ENCODE assay signal across 5 fruit fly cellular contexts in the genomic region with DNA sequence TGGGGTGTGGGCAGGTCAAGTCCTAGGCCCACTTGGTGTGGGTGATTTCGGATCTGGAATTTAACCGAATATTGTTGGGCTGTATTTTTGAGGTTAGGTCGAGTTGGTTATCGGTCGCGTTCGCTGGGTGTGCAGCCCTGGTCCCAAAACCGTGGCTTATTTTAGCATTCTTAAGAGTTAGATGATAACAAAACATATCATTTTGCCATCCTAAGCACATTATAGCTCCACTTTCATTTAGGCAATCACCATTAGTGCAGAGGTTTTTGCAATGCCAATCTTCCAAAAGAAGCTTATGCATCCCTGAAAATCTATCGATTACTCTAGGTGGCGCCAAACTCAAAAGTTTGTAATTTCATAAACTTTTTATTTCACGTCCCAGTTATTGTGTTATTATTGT.
TF ChIP-seq lines count a peak whose summit lies in the region.

A gene (minus strand): TSS at position 103 of the 400 bp plus-strand sequence.

- peak; percentile 0 to 20 for TF ChIP-seq CTCF in S2 (optimal IDR thresholded peaks at IDR 0.05; lab: Kevin White, UChicago)
- peak; percentile 61 for TF ChIP-seq CTCF in whole organism, embryonic (GFP tag; optimal IDR thresholded peaks at IDR 0.05; lab: Kevin White, UChicago)

TF ChIP-seq in whole organism, adult, 20 proteins besides CTCF, POLR2A, EP300 and RAD21:
- TF ChIP-seq Clk (GFP tag; optimal IDR thresholded peaks at IDR 0.05; lab: Kevin White, UChicago) (no peak), CG12768 (GFP tag; optimal IDR thresholded peaks at IDR 0.05; lab: Kevin White, UChicago) (no peak), cic (GFP tag; optimal IDR thresholded peaks at IDR 0.05; lab: Kevin White, UChicago) (no peak), CG33017 (tag; optimal IDR thresholded peaks at IDR 0.05; lab: Kevin White, UChicago) (no peak), cnc (optimal IDR thresholded peaks at IDR 0.05; lab: Kevin White, UChicago) (no peak), CG14711 (tag; optimal IDR thresholded peaks at IDR 0.05; lab: Kevin White, UChicago) (no peak), CG11617 (GFP tag; optimal IDR thresholded peaks at IDR 0.05; lab: Kevin White, UChicago) (peak; percentile 30), tj (GFP tag; optimal IDR thresholded peaks at IDR 0.05; lab: Kevin White, UChicago) (peak; percentile 23), ovo (GFP tag; optimal IDR thresholded peaks at IDR 0.05; lab: Kevin White, UChicago) (no peak), pad (GFP tag; optimal IDR thresholded peaks at IDR 0.05; lab: Kevin White, UChicago) (no peak), kay (GFP tag; lab: Kevin White, UChicago; ENCODE audit: borderline replicate concordance) (no peak), toe (GFP tag; optimal IDR thresholded peaks at IDR 0.05; lab: Kevin White, UChicago) (no peak), Hr96 (GFP tag; optimal IDR thresholded peaks at IDR 0.05; lab: Kevin White, UChicago) (no peak), CG5204 (GFP tag; optimal IDR thresholded peaks at IDR 0.05; lab: Kevin White, UChicago) (no peak), Crg-1 (GFP tag; optimal IDR thresholded peaks at IDR 0.05; lab: Kevin White, UChicago) (no peak), CG7045 (GFP tag; optimal IDR thresholded peaks at IDR 0.05; lab: Kevin White, UChicago) (no peak), CG7101 (tag; optimal IDR thresholded peaks at IDR 0.05; lab: Kevin White, UChicago) (no peak), bab1 (GFP tag; optimal IDR thresholded peaks at IDR 0.05; lab: Kevin White, UChicago) (peak; percentile 59), CG1620 (GFP tag; optimal IDR thresholded peaks at IDR 0.05; lab: Kevin White, UChicago) (no peak), Mnt (GFP tag; optimal IDR thresholded peaks at IDR 0.05; lab: Kevin White, UChicago) (peak; percentile 74)

TF ChIP-seq in whole organism, embryonic, 481 proteins besides CTCF, POLR2A, EP300 and RAD21 (continues in another document):
- TF ChIP-seq z (GFP tag; IDR thresholded peaks at IDR 0.05; lab: Robert Waterston, UW), result no peak
- no peak for TF ChIP-seq E2f1 (GFP tag; IDR thresholded peaks at IDR 0.05; lab: Robert Waterston, UW)
- no peak for TF ChIP-seq CG10565 (GFP tag; optimal IDR thresholded peaks at IDR 0.05; lab: Kevin White, UChicago)
- no peak for TF ChIP-seq CG3281 (GFP tag; optimal IDR thresholded peaks at IDR 0.05; lab: Kevin White, UChicago)
- no peak for TF ChIP-seq chm (GFP tag; IDR thresholded peaks at IDR 0.05; lab: Robert Waterston, UW)
- peak; percentile 97 for TF ChIP-seq CG7928 (GFP tag; optimal IDR thresholded peaks at IDR 0.05; lab: Kevin White, UChicago)
- TF ChIP-seq Poxn (GFP tag; IDR thresholded peaks at IDR 0.05; lab: Robert Waterston, UW), result no peak
- TF ChIP-seq CG33557 (GFP tag; optimal IDR thresholded peaks at IDR 0.05; lab: Kevin White, UChicago), result peak; percentile 14
- no peak for TF ChIP-seq PHDP (tag; optimal IDR thresholded peaks at IDR 0.05; lab: Kevin White, UChicago)
- TF ChIP-seq Bdp1 (GFP tag; optimal IDR thresholded peaks at IDR 0.05; lab: Kevin White, UChicago), result no peak
- TF ChIP-seq Myb (GFP tag; optimal IDR thresholded peaks at IDR 0.05; lab: Kevin White, UChicago), result peak; percentile 69
- TF ChIP-seq dm (GFP tag; optimal IDR thresholded peaks at IDR 0.05; lab: Kevin White, UChicago), result peak; percentile 71
- TF ChIP-seq Pdp1 (GFP tag; optimal IDR thresholded peaks at IDR 0.05; lab: Kevin White, UChicago), result peak in 1 of 2 experiments; percentile 0
- TF ChIP-seq CG6272 (GFP tag; IDR thresholded peaks at IDR 0.05; lab: Robert Waterston, UW), result no peak
- TF ChIP-seq gro (GFP tag; optimal IDR thresholded peaks at IDR 0.05; lab: Kevin White, UChicago), result peak; percentile 25
- no peak for TF ChIP-seq CG17385 (GFP tag; optimal IDR thresholded peaks at IDR 0.05; lab: Kevin White, UChicago)
- peak; percentile 28 for TF ChIP-seq CG12659 (GFP tag; optimal IDR thresholded peaks at IDR 0.05; lab: Kevin White, UChicago)
- TF ChIP-seq zf30C (GFP tag; optimal IDR thresholded peaks at IDR 0.05; lab: Kevin White, UChicago), result no peak
- peak; percentile 54 for TF ChIP-seq nmo (GFP tag; optimal IDR thresholded peaks at IDR 0.05; lab: Kevin White, UChicago)
- TF ChIP-seq mam (GFP tag; optimal IDR thresholded peaks at IDR 0.05; lab: Kevin White, UChicago), result peak; percentile 13
- peak; percentile 25 for TF ChIP-seq grau (tag; optimal IDR thresholded peaks at IDR 0.05; lab: Kevin White, UChicago)
- TF ChIP-seq Dek (tag; optimal IDR thresholded peaks at IDR 0.05; lab: Kevin White, UChicago), result no peak
- TF ChIP-seq CG2120 (GFP tag; optimal IDR thresholded peaks at IDR 0.05; lab: Kevin White, UChicago), result peak; percentile 28
- peak; percentile 4 for TF ChIP-seq ems (GFP tag; optimal IDR thresholded peaks at IDR 0.05; lab: Kevin White, UChicago)

TF ChIP-seq in whole organism, prepupa, 60 proteins besides CTCF, POLR2A, EP300 and RAD21:
- TF ChIP-seq esn (GFP tag; optimal IDR thresholded peaks at IDR 0.05; lab: Kevin White, UChicago) (peak; percentile 45), CG3032 (tag; optimal IDR thresholded peaks at IDR 0.05; lab: Kevin White, UChicago) (peak; percentile 21), Eip78C (GFP tag; lab: Kevin White, UChicago) (peak; percentile 35), lz (GFP tag; optimal IDR thresholded peaks at IDR 0.05; lab: Kevin White, UChicago) (peak; percentile 29), dsx (GFP tag; optimal IDR thresholded peaks at IDR 0.05; lab: Kevin White, UChicago; ENCODE audit: poor library complexity, severe bottlenecking) (no peak)
TF ChIP-seq in whole organism, prepupa: peak in this region for 4.

TF ChIP-seq in whole organism, wandering third instar larva, 38 proteins besides CTCF, POLR2A, EP300 and RAD21:
- TF ChIP-seq woc (GFP tag; optimal IDR thresholded peaks at IDR 0.05; lab: Kevin White, UChicago) (no peak), lola (GFP tag; optimal IDR thresholded peaks at IDR 0.05; lab: Kevin White, UChicago) (no peak), Dfd (GFP tag; optimal IDR thresholded peaks at IDR 0.05; lab: Kevin White, UChicago) (no peak), h (GFP tag; optimal IDR thresholded peaks at IDR 0.05; lab: Kevin White, UChicago) (peak; percentile 9), Abd-B (GFP tag; optimal IDR thresholded peaks at IDR 0.05; lab: Kevin White, UChicago) (no peak), Sp1 (GFP tag; optimal IDR thresholded peaks at IDR 0.05; lab: Kevin White, UChicago) (peak; percentile 11), HLH106 (tag; optimal IDR thresholded peaks at IDR 0.05; lab: Kevin White, UChicago) (peak; percentile 5), jim (GFP tag; optimal IDR thresholded peaks at IDR 0.05; lab: Kevin White, UChicago) (no peak), Myc (optimal IDR thresholded peaks at IDR 0.05; lab: Kevin White, UChicago) (peak; percentile 51), br (GFP tag; optimal IDR thresholded peaks at IDR 0.05; lab: Kevin White, UChicago) (no peak), sv (GFP tag; optimal IDR thresholded peaks at IDR 0.05; lab: Kevin White, UChicago) (no peak), Hr83 (GFP tag; optimal IDR thresholded peaks at IDR 0.05; lab: Kevin White, UChicago; ENCODE audit: poor library complexity, severe bottlenecking) (no peak), rgr (GFP tag; optimal IDR thresholded peaks at IDR 0.05; lab: Kevin White, UChicago) (no peak)
TF ChIP-seq in whole organism, wandering third instar larva: peak in this region for 4.
